Worm (Caenorhabditis elegans) whole organism, L3 larva: ENCODE measurements around the gene irld-50.

Experiments used
- ceh-28 ChIP-seq: fragments of 150-350 bp; optimal IDR thresholded peaks from 2 replicates; lab custom pipeline; 2014; ENCODE audit warnings: missing biosample characterization, missing genetic modification reagents, missing genetic modification characterization
- egl-27 ChIP-seq: sonication (generic microtip); optimal IDR thresholded peaks from 4 replicates; lab custom pipeline; 2017; ENCODE audit warnings: missing biosample characterization, missing genetic modification reagents, missing genetic modification characterization
- elt-3 ChIP-seq, 3 experiments: fragments of 150-350 bp in 1 of 3; sonication (generic microtip) in 2 of 3; optimal IDR thresholded peaks; 2 replicates in 2 of 3; 4 replicates in 1 of 3; lab custom pipeline; 2014 to 2017; ENCODE audit warnings: missing biosample characterization in 3 of 3, missing genetic modification characterization in 3 of 3
- hmg-11 ChIP-seq: sonication (generic microtip); optimal IDR thresholded peaks from 2 replicates; lab custom pipeline; 2016; ENCODE audit warnings: missing genetic modification characterization, missing compliant biosample characterization
- lin-15B ChIP-seq: fragments of 150-350 bp; optimal IDR thresholded peaks from 2 replicates; lab custom pipeline; 2014; ENCODE audit warnings: missing biosample characterization, missing genetic modification characterization
- nhr-12 ChIP-seq: fragments of 150-350 bp; optimal IDR thresholded peaks from 2 replicates; lab custom pipeline; 2014; ENCODE audit warnings: missing biosample characterization, missing genetic modification characterization
- nhr-25 ChIP-seq: sonication (generic microtip); optimal IDR thresholded peaks from 2 replicates; lab custom pipeline; 2017; ENCODE audit warnings: missing biosample characterization, missing genetic modification characterization

DNA sequence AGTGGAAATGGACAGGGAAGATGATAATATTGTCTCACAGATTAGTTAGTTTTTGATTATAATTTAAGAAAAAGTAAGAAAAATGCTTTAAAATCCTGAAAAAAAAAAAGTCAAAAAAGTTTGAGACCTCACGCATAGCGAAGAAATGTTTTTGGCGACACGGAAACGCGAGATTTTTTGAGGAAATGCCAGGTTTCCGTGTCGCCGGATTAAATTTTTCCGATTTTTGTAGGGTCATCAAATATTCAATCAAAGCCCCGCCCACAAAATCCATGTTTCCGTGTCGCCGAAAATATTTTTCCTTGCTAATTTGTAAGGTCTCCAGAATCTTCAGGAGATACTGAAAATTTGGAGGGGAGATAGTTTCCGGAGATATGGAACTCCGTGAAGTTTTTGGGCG is 48.4 kb upstream of the irld-50 start:
- no peak for TF ChIP-seq nhr-25 (tag; lab: Kevin White, UChicago)
- TF ChIP-seq egl-27 (tag; lab: Kevin White, UChicago): no peak
- TF ChIP-seq hmg-11: no peak
- no peak for TF ChIP-seq nhr-12 (tag; lab: Kevin White, UChicago)
- TF ChIP-seq ceh-28 (tag; lab: Kevin White, UChicago): no peak
- no peak for TF ChIP-seq elt-3 (tag; optimal IDR thresholded peaks at IDR 0.05; lab: Kevin White, UChicago)
- no peak for TF ChIP-seq lin-15B (tag; lab: Kevin White, UChicago)
